Fruit fly (Drosophila melanogaster) whole organism, embryonic: ENCODE measurements around the gene upSET.

ENCODE experiments used
- B-H2 ChIP-seq: fragments of 200-800 bp; sonication (Bioruptor generic); optimal IDR thresholded peaks from 2 replicates; lab custom pipeline; 2018; ENCODE audit warnings: missing biosample characterization, mild to moderate bottlenecking, missing genetic modification characterization
- Bgb ChIP-seq: fragments of 200-800 bp; sonication (Bioruptor generic); IDR thresholded peaks from 2 replicates; pipeline ENCODE4 v1.3.6; 2022; ENCODE audit warnings: missing biosample characterization, missing genetic modification characterization; ENCODE audit not compliant: partially characterized antibody
- CG1024 ChIP-seq: fragments of 200-800 bp; sonication (Bioruptor generic); IDR thresholded peaks from 2 replicates; pipeline ENCODE4 v1.3.6; 2022; ENCODE audit warnings: missing biosample characterization, missing genetic modification characterization
- CG15479 ChIP-seq: fragments of 200-800 bp; sonication (Bioruptor generic); optimal IDR thresholded peaks from 3 replicates; lab custom pipeline; 2019; ENCODE audit warnings: missing biosample characterization, mild to moderate bottlenecking, missing genetic modification characterization, moderate library complexity
- CG15601 ChIP-seq: fragments of 200-800 bp; sonication (Bioruptor generic); optimal IDR thresholded peaks from 3 replicates; lab custom pipeline; 2019; ENCODE audit warnings: missing biosample characterization, mild to moderate bottlenecking, missing genetic modification characterization, moderate library complexity
- CG18619 ChIP-seq: fragments of 200-800 bp; sonication (Bioruptor generic); optimal IDR thresholded peaks from 3 replicates; lab custom pipeline; 2017; ENCODE audit warnings: missing biosample characterization, mild to moderate bottlenecking, missing genetic modification characterization
- CG2889 ChIP-seq: fragments of 200-800 bp; sonication (Bioruptor generic); IDR thresholded peaks from 3 replicates; pipeline ENCODE4 v1.3.6; 2022; ENCODE audit warnings: missing biosample characterization, missing genetic modification characterization
- CG3065 ChIP-seq: fragments of 200-800 bp; sonication (Bioruptor generic); optimal IDR thresholded peaks from 2 replicates; lab custom pipeline; 2016; ENCODE audit warnings: missing biosample characterization, missing genetic modification characterization
- CG3163 ChIP-seq: fragments of 200-800 bp; sonication (Bioruptor generic); optimal IDR thresholded peaks from 3 replicates; lab custom pipeline; 2016; ENCODE audit warnings: missing biosample characterization, missing genetic modification characterization
- CG33213 ChIP-seq: fragments of 200-800 bp; sonication (Bioruptor generic); optimal IDR thresholded peaks from 3 replicates; lab custom pipeline; 2016; ENCODE audit warnings: missing biosample characterization, missing genetic modification characterization
- CG42726 ChIP-seq: fragments of 200-800 bp; sonication (Bioruptor generic); IDR thresholded peaks from 2 replicates; pipeline ENCODE4 v1.3.6; 2022; ENCODE audit warnings: missing biosample characterization, missing genetic modification characterization; ENCODE audit not compliant: partially characterized antibody
- CG4360 ChIP-seq: fragments of 200-800 bp; sonication (Bioruptor generic); IDR thresholded peaks from 2 replicates; pipeline ENCODE4 v1.3.6; 2022; ENCODE audit warnings: missing biosample characterization, missing genetic modification characterization
- CG7786 ChIP-seq: fragments of 200-800 bp; sonication (Bioruptor generic); optimal IDR thresholded peaks from 2 replicates; lab custom pipeline; 2016; ENCODE audit warnings: missing biosample characterization, missing genetic modification characterization
- CG7928 ChIP-seq: fragments of 200-800 bp; sonication (Bioruptor generic); optimal IDR thresholded peaks from 2 replicates; lab custom pipeline; 2017; ENCODE audit warnings: missing biosample characterization, mild to moderate bottlenecking, missing genetic modification characterization
- CG7987 ChIP-seq: fragments of 200-800 bp; sonication (Bioruptor generic); optimal IDR thresholded peaks from 2 replicates; lab custom pipeline; 2018; ENCODE audit warnings: missing biosample characterization, mild to moderate bottlenecking, missing genetic modification characterization, moderate library complexity
- CG8281 ChIP-seq: fragments of 200-800 bp; sonication (Bioruptor generic); optimal IDR thresholded peaks from 2 replicates; lab custom pipeline; 2018; ENCODE audit warnings: missing biosample characterization, mild to moderate bottlenecking, missing genetic modification characterization, moderate library complexity
- CG8388 ChIP-seq: fragments of 200-800 bp; sonication (Bioruptor generic); optimal IDR thresholded peaks from 2 replicates; lab custom pipeline; 2019; ENCODE audit warnings: missing biosample characterization, mild to moderate bottlenecking, missing genetic modification characterization, moderate library complexity
- CG9797 ChIP-seq: fragments of 200-800 bp; sonication (Bioruptor generic); optimal IDR thresholded peaks from 3 replicates; lab custom pipeline; 2018; ENCODE audit warnings: missing biosample characterization, mild to moderate bottlenecking, missing genetic modification characterization
- CG9817 ChIP-seq: fragments of 200-800 bp; sonication (Bioruptor generic); optimal IDR thresholded peaks from 2 replicates; lab custom pipeline; 2018; ENCODE audit warnings: missing biosample characterization, mild to moderate bottlenecking, missing genetic modification characterization, moderate library complexity
- CHES-1-like ChIP-seq: fragments of 200-800 bp; sonication (Bioruptor generic); optimal IDR thresholded peaks from 2 replicates; lab custom pipeline; 2016; ENCODE audit warnings: missing biosample characterization, missing genetic modification characterization
- D19A ChIP-seq: fragments of 200-800 bp; optimal IDR thresholded peaks from 3 replicates; lab custom pipeline; 2019; ENCODE audit warnings: missing biosample characterization, mild to moderate bottlenecking, missing genetic modification characterization, moderate library complexity
- E2f1 ChIP-seq: fragments of 200-800 bp; sonication (Bioruptor generic); IDR thresholded peaks from 2 replicates; pipeline ENCODE4 v1.3.6; 2022; ENCODE audit warnings: missing biosample characterization, missing genetic modification characterization
- E2f2 ChIP-seq: fragments of 200-800 bp; sonication (Bioruptor generic); IDR thresholded peaks from 2 replicates; pipeline ENCODE4 v1.3.6; 2022; ENCODE audit warnings: missing biosample characterization, missing genetic modification characterization
- Elba2 ChIP-seq: fragments of 200-800 bp; sonication (Bioruptor generic); optimal IDR thresholded peaks from 3 replicates; lab custom pipeline; 2016; ENCODE audit warnings: missing biosample characterization, missing genetic modification characterization
- Fer3 ChIP-seq: fragments of 200-800 bp; sonication (Bioruptor generic); optimal IDR thresholded peaks from 2 replicates; lab custom pipeline; 2018; ENCODE audit warnings: missing biosample characterization, mild to moderate bottlenecking, missing genetic modification characterization, moderate library complexity
- Hey ChIP-seq: fragments of 200-800 bp; sonication (Bioruptor generic); optimal IDR thresholded peaks from 3 replicates; lab custom pipeline; 2018; ENCODE audit warnings: missing biosample characterization, mild to moderate bottlenecking, missing genetic modification characterization
- Hmx ChIP-seq: fragments of 200-800 bp; sonication (Bioruptor generic); optimal IDR thresholded peaks from 2 replicates; lab custom pipeline; 2016; ENCODE audit warnings: missing biosample characterization, missing genetic modification characterization
- Kr ChIP-seq: fragments of 200-800 bp; sonication (Bioruptor generic); optimal IDR thresholded peaks from 2 replicates; lab custom pipeline; 2017; ENCODE audit warnings: missing biosample characterization, mild to moderate bottlenecking, missing genetic modification characterization
- Oaz ChIP-seq: fragments of 200-800 bp; sonication (Bioruptor generic); IDR thresholded peaks from 2 replicates; pipeline ENCODE4 v1.3.6; 2022; ENCODE audit warnings: missing biosample characterization, missing genetic modification characterization
- Oli ChIP-seq: fragments of 200-800 bp; sonication (Bioruptor generic); optimal IDR thresholded peaks from 2 replicates; lab custom pipeline; 2018; ENCODE audit warnings: missing biosample characterization, mild to moderate bottlenecking, missing genetic modification characterization, moderate library complexity
- Ptx1 ChIP-seq: fragments of 200-800 bp; sonication (Bioruptor generic); IDR thresholded peaks from 2 replicates; pipeline ENCODE4 v1.3.6; 2022; ENCODE audit warnings: missing biosample characterization, missing genetic modification characterization
- Stat92E ChIP-seq, 3 experiments: fragments of >200 bp in 2 of 3; fragments of 200-800 bp in 1 of 3; sonication (Bioruptor generic) in 1 of 3; optimal IDR thresholded peaks; 2 replicates each; lab custom pipeline; 2017 to 2019; ENCODE audit warnings: missing biosample characterization in 3 of 3, missing genetic modification characterization in 3 of 3, mild to moderate bottlenecking in 1 of 3, moderate library complexity in 1 of 3
- bcd ChIP-seq: fragments of 200-800 bp; sonication (Bioruptor generic); optimal IDR thresholded peaks from 2 replicates; lab custom pipeline; 2017; ENCODE audit warnings: missing biosample characterization, mild to moderate bottlenecking, missing genetic modification characterization
- cad ChIP-seq: fragments of >200 bp; optimal IDR thresholded peaks from 2 replicates; lab custom pipeline; 2017; ENCODE audit warnings: missing biosample characterization, missing genetic modification characterization
- cg ChIP-seq: fragments of 200-800 bp; sonication (Bioruptor generic); optimal IDR thresholded peaks from 3 replicates; lab custom pipeline; 2019; ENCODE audit warnings: missing biosample characterization, mild to moderate bottlenecking, missing genetic modification characterization, moderate library complexity
- crc ChIP-seq: fragments of 200-800 bp; sonication (Bioruptor generic); optimal IDR thresholded peaks from 2 replicates; lab custom pipeline; 2016; ENCODE audit warnings: missing biosample characterization, missing genetic modification characterization
- cwo ChIP-seq: fragments of 200-800 bp; sonication (Bioruptor generic); optimal IDR thresholded peaks from 3 replicates; lab custom pipeline; 2017; ENCODE audit warnings: missing biosample characterization, missing genetic modification characterization, mild to moderate bottlenecking, moderate library complexity, missing genetic modification reagents
- ftz-f1 ChIP-seq: fragments of 200-800 bp; sonication (Bioruptor generic); optimal IDR thresholded peaks from 2 replicates; lab custom pipeline; 2016; ENCODE audit warnings: missing biosample characterization, missing genetic modification characterization
- ind ChIP-seq: fragments of 200-800 bp; sonication (Bioruptor generic); optimal IDR thresholded peaks from 3 replicates; lab custom pipeline; 2016; ENCODE audit warnings: missing biosample characterization, missing genetic modification characterization
- kni ChIP-seq: fragments of 200-800 bp; sonication (Bioruptor generic); optimal IDR thresholded peaks from 3 replicates; lab custom pipeline; 2017; ENCODE audit warnings: mild to moderate bottlenecking, missing biosample characterization, missing genetic modification reagents, missing genetic modification characterization
- lilli ChIP-seq: fragments of 200-800 bp; sonication (Bioruptor generic); optimal IDR thresholded peaks from 3 replicates; lab custom pipeline; 2016; ENCODE audit warnings: missing biosample characterization, missing genetic modification characterization
- org-1 ChIP-seq: fragments of 200-800 bp; sonication (Bioruptor generic); optimal IDR thresholded peaks from 2 replicates; lab custom pipeline; 2017; ENCODE audit warnings: missing biosample characterization, missing genetic modification characterization
- pum ChIP-seq: fragments of 200-800 bp; sonication (Bioruptor generic); optimal IDR thresholded peaks from 2 replicates; lab custom pipeline; 2016; ENCODE audit warnings: missing biosample characterization, missing genetic modification characterization
- ranshi ChIP-seq: fragments of 200-800 bp; sonication (Bioruptor generic); IDR thresholded peaks from 2 replicates; pipeline ENCODE4 v1.3.6; 2022; ENCODE audit warnings: missing biosample characterization, missing genetic modification characterization
- ro ChIP-seq: fragments of 200-800 bp; sonication (Bioruptor generic); IDR thresholded peaks from 2 replicates; pipeline ENCODE4 v1.3.6; 2022; ENCODE audit warnings: missing biosample characterization, missing genetic modification characterization
- row ChIP-seq: fragments of 200-800 bp; sonication (Bioruptor generic); IDR thresholded peaks from 3 replicates; pipeline ENCODE4 v1.3.6; 2022; ENCODE audit warnings: missing biosample characterization, missing genetic modification characterization
- sens ChIP-seq: fragments of 200-800 bp; sonication (Bioruptor generic); peaks from one replicate; lab custom pipeline; 2016; ENCODE audit warnings: missing biosample characterization, missing genetic modification characterization
- slp2 ChIP-seq: fragments of 200-800 bp; sonication (Bioruptor generic); optimal IDR thresholded peaks from 2 replicates; lab custom pipeline; 2016; ENCODE audit warnings: missing biosample characterization, missing genetic modification characterization
- sug ChIP-seq: fragments of 200-800 bp; optimal IDR thresholded peaks from 2 replicates; lab custom pipeline; 2019; ENCODE audit warnings: missing biosample characterization, mild to moderate bottlenecking, missing genetic modification characterization, moderate library complexity
- tup ChIP-seq: fragments of 200-800 bp; sonication (Bioruptor generic); optimal IDR thresholded peaks from 2 replicates; lab custom pipeline; 2016; ENCODE audit warnings: missing biosample characterization, mild to moderate bottlenecking, missing genetic modification characterization, moderate library complexity
- vvl ChIP-seq: fragments of 200-800 bp; sonication (Bioruptor generic); IDR thresholded peaks from 2 replicates; pipeline ENCODE4 v1.3.6; 2022; ENCODE audit warnings: missing biosample characterization, missing genetic modification characterization

The upSET gene

dm6 chr3L:14053073-14053643 lies 51.2 kb downstream of the upSET start, which contains the start of the genes CG13484 and Frl (continued):
- no peak for TF ChIP-seq Hmx (GFP tag; lab: Kevin White, UChicago)
- TF ChIP-seq CG33213, result peak; percentile 85
- TF ChIP-seq tup (GFP tag; lab: Kevin White, UChicago), result no peak
- peak; percentile 26 for TF ChIP-seq CG7928 (GFP tag; lab: Kevin White, UChicago)
- TF ChIP-seq Elba2 (GFP tag; lab: Kevin White, UChicago), result no peak
- TF ChIP-seq CG9797 (GFP tag; lab: Kevin White, UChicago), result peak; percentile 100
- TF ChIP-seq Bgb (GFP tag; lab: Robert Waterston, UW), result peak; percentile 52; the same call in 1 of the 2 replicates
- TF ChIP-seq crc, result no peak
- no peak for TF ChIP-seq Ptx1 (GFP tag; lab: Robert Waterston, UW)
- TF ChIP-seq Stat92E (GFP tag; optimal IDR thresholded peaks at IDR 0.05; lab: Kevin White, UChicago), result peak in 1 of 3 experiments; percentile 93
- no peak for TF ChIP-seq CG8281 (tag; lab: Kevin White, UChicago)
- no peak for TF ChIP-seq Oli (tag; lab: Kevin White, UChicago)
- peak; percentile 72 for TF ChIP-seq sens (GFP tag; lab: Kevin White, UChicago)
- no peak for TF ChIP-seq lilli
- peak; percentile 96 for TF ChIP-seq cg (GFP tag; lab: Kevin White, UChicago)
- peak; percentile 75 for TF ChIP-seq CG15479 (GFP tag; lab: Kevin White, UChicago)
- peak; percentile 71 for TF ChIP-seq vvl (GFP tag; lab: Robert Waterston, UW)
- TF ChIP-seq ind, result no peak
- TF ChIP-seq CG7987 (GFP tag; lab: Kevin White, UChicago), result peak; percentile 46
- peak; percentile 51; the same call in 2 of the 3 replicates for TF ChIP-seq row (GFP tag; lab: Robert Waterston, UW)
- no peak for TF ChIP-seq Hey
- no peak for TF ChIP-seq slp2
- TF ChIP-seq CG7786 (GFP tag; lab: Kevin White, UChicago), result no peak
- peak; percentile 57 for TF ChIP-seq CHES-1-like (GFP tag; lab: Kevin White, UChicago)
- peak; percentile 51 for TF ChIP-seq kni (GFP tag; lab: Kevin White, UChicago)
- peak; percentile 80 for TF ChIP-seq CG42726 (GFP tag; lab: Robert Waterston, UW)
- TF ChIP-seq pum, result no peak
- TF ChIP-seq ranshi, result no peak
- TF ChIP-seq cwo (GFP tag; lab: Kevin White, UChicago), result no peak
- no peak for TF ChIP-seq CG2889 (GFP tag; lab: Robert Waterston, UW)
- TF ChIP-seq Oaz (GFP tag; lab: Robert Waterston, UW), result no peak
- TF ChIP-seq ftz-f1, result peak; percentile 57
- peak; percentile 2 for TF ChIP-seq D19A (tag; lab: Kevin White, UChicago)
- TF ChIP-seq CG4360 (GFP tag; lab: Robert Waterston, UW), result peak; percentile 90
- TF ChIP-seq bcd (GFP tag; lab: Kevin White, UChicago), result peak; percentile 24
- TF ChIP-seq CG15601 (tag; lab: Kevin White, UChicago), result peak; percentile 42
- TF ChIP-seq ro, result no peak
- TF ChIP-seq Fer3 (tag; lab: Kevin White, UChicago), result no peak
- peak; percentile 22 for TF ChIP-seq B-H2 (GFP tag; lab: Kevin White, UChicago)
- TF ChIP-seq CG1024, result 0 out of 2 replicates have a peak, but pooled peaks have one; percentile 29
- TF ChIP-seq CG9817 (tag; lab: Kevin White, UChicago), result peak; percentile 15
- peak; percentile 36 for TF ChIP-seq sug (tag; lab: Kevin White, UChicago)
- peak; percentile 71 for TF ChIP-seq E2f2 (GFP tag; lab: Robert Waterston, UW)
- TF ChIP-seq CG3163 (GFP tag; lab: Kevin White, UChicago), result no peak
- TF ChIP-seq CG18619 (GFP tag; lab: Kevin White, UChicago), result no peak
- no peak for TF ChIP-seq CG3065 (GFP tag; lab: Kevin White, UChicago)
- TF ChIP-seq Kr (GFP tag; lab: Kevin White, UChicago), result no peak
- peak; percentile 38 for TF ChIP-seq CG8388 (GFP tag; lab: Kevin White, UChicago)
- no peak for TF ChIP-seq cad (GFP tag; lab: Kevin White, UChicago)
- TF ChIP-seq E2f1 (GFP tag; lab: Robert Waterston, UW), result no peak
- no peak for TF ChIP-seq org-1 (GFP tag; lab: Kevin White, UChicago)
